6 worm cellular contexts compared by ENCODE assay signal in genomic region chrIV:12700944-12701343, ce11.
TF ChIP-seq lines count a peak whose summit lies in the region.

No protein-coding gene starts in this region.

TF ChIP-seq in whole organism, L1 larva, 84 proteins besides CTCF, POLR2A, EP300 and RAD21:
- TF ChIP-seq nhr-85 (tag; lab: Kevin White, UChicago) (no peak), lin-14 (GFP tag; optimal IDR thresholded peaks at IDR 0.05; lab: Kevin White, UChicago) (peak; percentile 39)

TF ChIP-seq in whole organism, L2 larva, 48 proteins besides CTCF, POLR2A, EP300 and RAD21:
- TF ChIP-seq lin-13 (GFP tag; optimal IDR thresholded peaks at IDR 0.05; lab: Kevin White, UChicago) (no peak), fos-1 (tag; optimal IDR thresholded peaks at IDR 0.05; lab: Kevin White, UChicago) (peak; percentile 15)

TF ChIP-seq in whole organism, L4 larva, 104 proteins besides CTCF, POLR2A, EP300 and RAD21:
- TF ChIP-seq aha-1 (tag; lab: Kevin White, UChicago) (no peak), nhr-25 (tag; optimal IDR thresholded peaks at IDR 0.05; lab: Kevin White, UChicago; ENCODE audit: borderline replicate concordance, insufficient read depth) (no peak), Y5F2A.4 (GFP tag; optimal IDR thresholded peaks at IDR 0.05; lab: Kevin White, UChicago) (no peak), hlh-11 (tag; optimal IDR thresholded peaks at IDR 0.05; lab: Kevin White, UChicago) (peak; percentile 37), dmd-6 (GFP tag; IDR thresholded peaks at IDR 0.05; lab: Robert Waterston, UW) (0 out of 2 replicates have a peak, but pooled peaks have one; percentile 6), zfp-2 (tag; optimal IDR thresholded peaks at IDR 0.05; lab: Kevin White, UChicago) (no peak), lin-15B (tag; optimal IDR thresholded peaks at IDR 0.05; lab: Kevin White, UChicago) (no peak), jun-1 (tag; optimal IDR thresholded peaks at IDR 0.05; lab: Kevin White, UChicago) (no peak), daf-16 (GFP tag; optimal IDR thresholded peaks at IDR 0.05; lab: Kevin White, UChicago) (no peak), daf-16 (tag; optimal IDR thresholded peaks at IDR 0.05; lab: Kevin White, UChicago) (peak; percentile 40), nhr-28 (tag; optimal IDR thresholded peaks at IDR 0.05; lab: Kevin White, UChicago) (peak; percentile 45), duxl-1 (tag; optimal IDR thresholded peaks at IDR 0.05; lab: Kevin White, UChicago; ENCODE audit: poor library complexity) (no peak), saeg-2 (GFP tag; IDR thresholded peaks at IDR 0.05; lab: Robert Waterston, UW) (no peak)

TF ChIP-seq in whole organism, late embryonic, 69 proteins besides CTCF, POLR2A, EP300 and RAD21:
- TF ChIP-seq hlh-8 (tag; optimal IDR thresholded peaks at IDR 0.05; lab: Kevin White, UChicago) = no peak
- peak; percentile 51 for TF ChIP-seq unc-55 (GFP tag; optimal IDR thresholded peaks at IDR 0.05; lab: Kevin White, UChicago)

TF ChIP-seq in whole organism, mixed stage, embryonic, 35 proteins besides CTCF, POLR2A, EP300 and RAD21:
- TF ChIP-seq unc-62 (GFP tag; optimal IDR thresholded peaks at IDR 0.05; lab: Kevin White, UChicago) = peak; percentile 62
- no peak for TF ChIP-seq unc-120 (tag; optimal IDR thresholded peaks at IDR 0.05; lab: Kevin White, UChicago; ENCODE audit: poor library complexity, severe bottlenecking)

TF ChIP-seq in whole organism, young adult, 124 proteins besides CTCF, POLR2A, EP300 and RAD21:
- TF ChIP-seq nhr-90 (tag; optimal IDR thresholded peaks at IDR 0.05; lab: Kevin White, UChicago) (no peak), hsf-1 (GFP tag; IDR thresholded peaks at IDR 0.05; lab: Robert Waterston, UW) (no peak), nhr-80 (tag; optimal IDR thresholded peaks at IDR 0.05; lab: Kevin White, UChicago) (peak; percentile 0), tbx-9 (tag; optimal IDR thresholded peaks at IDR 0.05; lab: Kevin White, UChicago; ENCODE audit: borderline replicate concordance) (no peak), egl-44 (GFP tag; IDR thresholded peaks at IDR 0.05; lab: Robert Waterston, UW) (no peak), ceh-27 (GFP tag; optimal IDR thresholded peaks at IDR 0.05; lab: Kevin White, UChicago) (no peak)
